ENCODE assay signal across 4 worm cellular contexts in the genomic region with DNA sequence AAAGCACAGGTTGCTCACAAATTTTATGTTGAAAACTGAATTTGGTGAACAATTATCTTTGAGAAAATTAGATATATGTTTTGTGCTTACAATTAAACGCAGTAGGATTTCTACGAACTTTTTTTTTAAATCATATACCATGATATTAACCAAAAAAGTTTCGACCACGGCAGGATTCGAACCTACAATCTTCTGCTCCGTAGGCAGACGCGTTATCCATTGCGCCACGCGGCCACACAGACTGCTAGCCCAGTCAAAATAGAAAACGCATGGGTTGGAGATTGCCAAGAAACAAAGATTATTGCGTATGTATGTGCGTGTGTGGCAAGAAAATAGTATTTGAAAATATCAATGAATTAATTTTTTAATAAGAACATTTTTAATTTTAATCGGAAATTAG.
A peak's percentile ranks its signal among the peaks of the same experiment; 100 is the strongest.
TF ChIP-seq lines count a peak whose summit lies in the region.

No protein-coding gene starts in this region.

TF ChIP-seq in whole organism, L2 larva, 48 proteins besides CTCF, POLR2A, EP300 and RAD21 (continues in another document):
- TF ChIP-seq nhr-12 (tag; optimal IDR thresholded peaks at IDR 0.05; lab: Kevin White, UChicago) (no peak), ceh-16 (tag; optimal IDR thresholded peaks at IDR 0.05; lab: Kevin White, UChicago) (no peak), F13H6.1 (tag; optimal IDR thresholded peaks at IDR 0.05; lab: Kevin White, UChicago) (peak; percentile 58), nhr-10 (tag; optimal IDR thresholded peaks at IDR 0.05; lab: Kevin White, UChicago) (no peak), unc-62 (GFP tag; optimal IDR thresholded peaks at IDR 0.05; lab: Kevin White, UChicago) (no peak), ama-1 (optimal IDR thresholded peaks at IDR 0.05; lab: Kevin White, UChicago) (no peak), snpc-4 (tag; optimal IDR thresholded peaks at IDR 0.05; lab: Kevin White, UChicago) (no peak), lsy-2 (tag; optimal IDR thresholded peaks at IDR 0.05; lab: Kevin White, UChicago) (peak; percentile 0 to 37), ztf-4 (tag; optimal IDR thresholded peaks at IDR 0.05; lab: Kevin White, UChicago) (no peak), fos-1 (tag; optimal IDR thresholded peaks at IDR 0.05; lab: Kevin White, UChicago) (peak; percentile 21), blmp-1 (tag; optimal IDR thresholded peaks at IDR 0.05; lab: Kevin White, UChicago; ENCODE audit: insufficient read depth) (no peak), nhr-6 (tag; optimal IDR thresholded peaks at IDR 0.05; lab: Kevin White, UChicago) (no peak), ztf-11 (tag; optimal IDR thresholded peaks at IDR 0.05; lab: Kevin White, UChicago) (no peak), nhr-11 (tag; optimal IDR thresholded peaks at IDR 0.05; lab: Kevin White, UChicago) (no peak), peb-1 (tag; optimal IDR thresholded peaks at IDR 0.05; lab: Kevin White, UChicago) (no peak), elt-1 (tag; optimal IDR thresholded peaks at IDR 0.05; lab: Kevin White, UChicago) (no peak), nhr-25 (tag; optimal IDR thresholded peaks at IDR 0.05; lab: Kevin White, UChicago) (no peak), alr-1 (tag; optimal IDR thresholded peaks at IDR 0.05; lab: Kevin White, UChicago) (no peak), zag-1 (tag; optimal IDR thresholded peaks at IDR 0.05; lab: Kevin White, UChicago) (no peak), nhr-77 (tag; optimal IDR thresholded peaks at IDR 0.05; lab: Kevin White, UChicago) (no peak), nhr-129 (tag; optimal IDR thresholded peaks at IDR 0.05; lab: Kevin White, UChicago) (peak; percentile 47), nhr-23 (tag; optimal IDR thresholded peaks at IDR 0.05; lab: Kevin White, UChicago) (no peak), gmeb-1 (tag; optimal IDR thresholded peaks at IDR 0.05; lab: Kevin White, UChicago) (peak; percentile 45)

TF ChIP-seq in whole organism, L4 larva, 104 proteins besides CTCF, POLR2A, EP300 and RAD21 (continues in another document):
- TF ChIP-seq nhr-42 (GFP tag; IDR thresholded peaks at IDR 0.05; lab: Robert Waterston, UW) (no peak), vab-7 (GFP tag; IDR thresholded peaks at IDR 0.05; lab: Robert Waterston, UW) (peak; percentile 73), F10B5.3 (tag; optimal IDR thresholded peaks at IDR 0.05; lab: Kevin White, UChicago) (peak; percentile 53), F44E2.7 (GFP tag; IDR thresholded peaks at IDR 0.05; lab: Robert Waterston, UW) (no peak), unc-130 (GFP tag; optimal IDR thresholded peaks at IDR 0.05; lab: Kevin White, UChicago) (peak; percentile 70), nhr-10 (tag; optimal IDR thresholded peaks at IDR 0.05; lab: Kevin White, UChicago) (no peak), ceh-28 (tag; optimal IDR thresholded peaks at IDR 0.05; lab: Kevin White, UChicago) (no peak), pha-4 (GFP tag; IDR thresholded peaks at IDR 0.05; lab: Robert Waterston, UW) (peak; percentile 78; the same call in 1 of the 2 replicates), pha-4 (tag; optimal IDR thresholded peaks at IDR 0.05; lab: Kevin White, UChicago) (no peak), dmd-9 (GFP tag; IDR thresholded peaks at IDR 0.05; lab: Robert Waterston, UW) (no peak), ZK337.2 (GFP tag; IDR thresholded peaks at IDR 0.05; lab: Robert Waterston, UW) (no peak), skn-1 (tag; optimal IDR thresholded peaks at IDR 0.05; lab: Kevin White, UChicago) (no peak), ces-1 (GFP tag; optimal IDR thresholded peaks at IDR 0.05; lab: Kevin White, UChicago) (no peak), tag-97 (GFP tag; IDR thresholded peaks at IDR 0.05; lab: Robert Waterston, UW) (no peak), lsy-2 (tag; optimal IDR thresholded peaks at IDR 0.05; lab: Kevin White, UChicago) (peak in 1 of 2 experiments; percentile 37), tra-1 (GFP tag; IDR thresholded peaks at IDR 0.05; lab: Robert Waterston, UW) (peak; percentile 67; the same call in 1 of the 2 replicates), mxl-2 (GFP tag; conservative IDR thresholded peaks at IDR 0.05; lab: Robert Waterston, UW) (0 out of 2 replicates have a peak, but pooled peaks have one; percentile 4), nhr-11 (tag; optimal IDR thresholded peaks at IDR 0.05; lab: Kevin White, UChicago) (no peak), zfp-3 (GFP tag; conservative IDR thresholded peaks at IDR 0.05; lab: Robert Waterston, UW) (no peak; the same call in 1 of the 2 replicates), F37D6.2 (tag; optimal IDR thresholded peaks at IDR 0.05; lab: Kevin White, UChicago) (peak; percentile 33), Y48G9A.11 (GFP tag; IDR thresholded peaks at IDR 0.05; lab: Robert Waterston, UW) (no peak), egl-27 (tag; optimal IDR thresholded peaks at IDR 0.05; lab: Kevin White, UChicago) (no peak), lin-29 (GFP tag; IDR thresholded peaks at IDR 0.05; lab: Robert Waterston, UW) (no peak)

TF ChIP-seq in whole organism, late embryonic, 69 proteins besides CTCF, POLR2A, EP300 and RAD21 (continues in another document):
- TF ChIP-seq ztf-16 (tag; optimal IDR thresholded peaks at IDR 0.05; lab: Kevin White, UChicago), result peak; percentile 51
- TF ChIP-seq ceh-22 (tag; optimal IDR thresholded peaks at IDR 0.05; lab: Kevin White, UChicago), result no peak
- TF ChIP-seq unc-3 (GFP tag; conservative IDR thresholded peaks at IDR 0.05; lab: Robert Waterston, UW), result peak; percentile 70; the same call in 1 of the 2 replicates
- TF ChIP-seq unc-3 (tag; optimal IDR thresholded peaks at IDR 0.05; lab: Kevin White, UChicago), result peak; percentile 24
- no peak for TF ChIP-seq unc-55 (GFP tag; optimal IDR thresholded peaks at IDR 0.05; lab: Kevin White, UChicago)
- peak; percentile 56 for TF ChIP-seq C08G9.2 (tag; optimal IDR thresholded peaks at IDR 0.05; lab: Kevin White, UChicago)
- no peak for TF ChIP-seq ceh-48 (tag; optimal IDR thresholded peaks at IDR 0.05; lab: Kevin White, UChicago)
- TF ChIP-seq ceh-34 (tag; optimal IDR thresholded peaks at IDR 0.05; lab: Kevin White, UChicago), result peak; percentile 38
- TF ChIP-seq che-1 (tag; optimal IDR thresholded peaks at IDR 0.05; lab: Kevin White, UChicago), result peak; percentile 57
- peak; percentile 30 for TF ChIP-seq unc-86 (tag; optimal IDR thresholded peaks at IDR 0.05; lab: Kevin White, UChicago)
- TF ChIP-seq elt-2 (tag; optimal IDR thresholded peaks at IDR 0.05; lab: Kevin White, UChicago), result peak; percentile 74
- TF ChIP-seq C38D4.7 (GFP tag; optimal IDR thresholded peaks at IDR 0.05; lab: Kevin White, UChicago), result peak; percentile 46
- peak; percentile 31 for TF ChIP-seq hlh-6 (tag; optimal IDR thresholded peaks at IDR 0.05; lab: Kevin White, UChicago)
- peak; percentile 31 for TF ChIP-seq syd-9 (tag; optimal IDR thresholded peaks at IDR 0.05; lab: Kevin White, UChicago)
- no peak for TF ChIP-seq ceh-9 (tag; optimal IDR thresholded peaks at IDR 0.05; lab: Kevin White, UChicago)
- TF ChIP-seq sox-4 (tag; optimal IDR thresholded peaks at IDR 0.05; lab: Kevin White, UChicago), result peak; percentile 45
- TF ChIP-seq pag-3 (tag; optimal IDR thresholded peaks at IDR 0.05; lab: Kevin White, UChicago; ENCODE audit: borderline replicate concordance), result no peak
- TF ChIP-seq gmeb-2 (tag; optimal IDR thresholded peaks at IDR 0.05; lab: Kevin White, UChicago), result peak; percentile 46
- TF ChIP-seq K02D7.2 (tag; optimal IDR thresholded peaks at IDR 0.05; lab: Kevin White, UChicago), result peak; percentile 60
- no peak for TF ChIP-seq ceh-31 (tag; optimal IDR thresholded peaks at IDR 0.05; lab: Kevin White, UChicago)
- peak; percentile 48 for TF ChIP-seq lin-11 (tag; optimal IDR thresholded peaks at IDR 0.05; lab: Kevin White, UChicago)
- TF ChIP-seq pat-9 (tag; optimal IDR thresholded peaks at IDR 0.05; lab: Kevin White, UChicago), result peak; percentile 66
- peak; percentile 30 for TF ChIP-seq ets-4 (tag; optimal IDR thresholded peaks at IDR 0.05; lab: Kevin White, UChicago)
- peak; percentile 68 for TF ChIP-seq ceh-6 (GFP tag; optimal IDR thresholded peaks at IDR 0.05; lab: Kevin White, UChicago)

TF ChIP-seq in whole organism, mixed stage, embryonic, 35 proteins besides CTCF, POLR2A, EP300 and RAD21 (continues in another document):
- peak; percentile 32 for TF ChIP-seq zip-8 (tag; optimal IDR thresholded peaks at IDR 0.05; lab: Kevin White, UChicago)
- peak; percentile 69 for TF ChIP-seq M03D4.4 (tag; optimal IDR thresholded peaks at IDR 0.05; lab: Kevin White, UChicago)
- peak; percentile 30 for TF ChIP-seq bed-3 (GFP tag; optimal IDR thresholded peaks at IDR 0.05; lab: Kevin White, UChicago)
- peak; percentile 85 for TF ChIP-seq ceh-83 (GFP tag; optimal IDR thresholded peaks at IDR 0.05; lab: Kevin White, UChicago)
- TF ChIP-seq mab-5 (tag; optimal IDR thresholded peaks at IDR 0.05; lab: Kevin White, UChicago), result no peak
- no peak for TF ChIP-seq snpc-4 (tag; optimal IDR thresholded peaks at IDR 0.05; lab: Kevin White, UChicago)
- no peak for TF ChIP-seq ces-1 (GFP tag; optimal IDR thresholded peaks at IDR 0.05; lab: Kevin White, UChicago)
- TF ChIP-seq lin-13 (tag; optimal IDR thresholded peaks at IDR 0.05; lab: Kevin White, UChicago), result no peak
- TF ChIP-seq cnd-1 (tag; optimal IDR thresholded peaks at IDR 0.05; lab: Kevin White, UChicago), result peak; percentile 62
- TF ChIP-seq drap-1 (GFP tag; optimal IDR thresholded peaks at IDR 0.05; lab: Kevin White, UChicago), result peak; percentile 61
- TF ChIP-seq ceh-43 (GFP tag; optimal IDR thresholded peaks at IDR 0.05; lab: Kevin White, UChicago), result peak; percentile 57
- TF ChIP-seq nhr-237 (tag; optimal IDR thresholded peaks at IDR 0.05; lab: Kevin White, UChicago), result no peak
- TF ChIP-seq elt-1 (tag; optimal IDR thresholded peaks at IDR 0.05; lab: Kevin White, UChicago; ENCODE audit: borderline replicate concordance, insufficient read depth), result no peak
- no peak for TF ChIP-seq unc-39 (tag; optimal IDR thresholded peaks at IDR 0.05; lab: Kevin White, UChicago)
- TF ChIP-seq flh-1 (GFP tag; optimal IDR thresholded peaks at IDR 0.05; lab: Kevin White, UChicago), result peak; percentile 39
- peak; percentile 73 for TF ChIP-seq sptf-1 (tag; optimal IDR thresholded peaks at IDR 0.05; lab: Kevin White, UChicago)
- no peak for TF ChIP-seq nhr-28 (tag; optimal IDR thresholded peaks at IDR 0.05; lab: Kevin White, UChicago)
- no peak for TF ChIP-seq ceh-39 (tag; optimal IDR thresholded peaks at IDR 0.05; lab: Kevin White, UChicago)
- TF ChIP-seq ham-2 (GFP tag; optimal IDR thresholded peaks at IDR 0.05; lab: Kevin White, UChicago), result peak; percentile 37
- no peak for TF ChIP-seq lsy-2 (tag; optimal IDR thresholded peaks at IDR 0.05; lab: Kevin White, UChicago)
- TF ChIP-seq sem-2 (GFP tag; optimal IDR thresholded peaks at IDR 0.05; lab: Kevin White, UChicago), result peak; percentile 65
- TF ChIP-seq tbx-8 (GFP tag; optimal IDR thresholded peaks at IDR 0.05; lab: Kevin White, UChicago), result peak; percentile 28
- peak; percentile 78 for TF ChIP-seq mls-2 (tag; optimal IDR thresholded peaks at IDR 0.05; lab: Kevin White, UChicago)
- TF ChIP-seq pha-4 (tag; optimal IDR thresholded peaks at IDR 0.05; lab: Kevin White, UChicago), result no peak
- peak; percentile 42 for TF ChIP-seq mep-1 (tag; optimal IDR thresholded peaks at IDR 0.05; lab: Kevin White, UChicago)
- TF ChIP-seq hlh-1 (tag; optimal IDR thresholded peaks at IDR 0.05; lab: Kevin White, UChicago), result no peak
- peak; percentile 53 for TF ChIP-seq lin-32 (GFP tag; optimal IDR thresholded peaks at IDR 0.05; lab: Kevin White, UChicago)
- no peak for TF ChIP-seq unc-62 (GFP tag; optimal IDR thresholded peaks at IDR 0.05; lab: Kevin White, UChicago)
